Worm (Caenorhabditis elegans): Measurements from ENCODE around the gene T25C12.3.
A peak's percentile ranks its signal among the peaks of the same experiment; 100 is the strongest.

T25C12.3 gene

ce11 chrX:11499738-11500137 lies at the start of gene T25C12.3:
Gene T25C12.3, minus strand, starts transcription at chrX:11499999.
- TF ChIP-seq elt-1 (tag; optimal IDR thresholded peaks at IDR 0.05; ENCODE audit: borderline replicate concordance, insufficient read depth): no peak
- no peak for TF ChIP-seq mep-1 (tag; optimal IDR thresholded peaks at IDR 0.05)
- TF ChIP-seq drap-1 (GFP tag; optimal IDR thresholded peaks at IDR 0.05): no peak
- no peak for TF ChIP-seq unc-62 (GFP tag; optimal IDR thresholded peaks at IDR 0.05)
- TF ChIP-seq lin-13 (tag; optimal IDR thresholded peaks at IDR 0.05): no peak

DNA sequence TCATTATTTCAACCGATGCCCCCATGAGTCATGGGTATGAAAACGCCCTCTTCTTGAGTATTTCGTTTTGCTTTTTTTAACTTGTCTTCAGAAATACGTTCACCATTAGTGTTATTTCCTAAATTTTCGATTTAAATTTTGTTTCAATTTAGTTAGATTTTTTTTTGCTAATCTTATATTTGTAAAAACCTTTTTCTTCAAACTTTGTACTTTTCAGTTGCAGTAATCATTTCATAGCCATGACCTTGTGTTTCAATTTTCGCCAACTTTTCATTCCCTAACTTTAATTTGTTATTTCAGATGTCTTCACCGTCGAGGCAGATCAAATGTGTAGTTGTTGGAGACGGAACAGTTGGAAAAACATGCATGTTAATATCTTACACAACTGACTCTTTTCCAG lies 48.5 kb upstream of the T25C12.3 start, which contains the start of gene mig-2:
Gene mig-2 (plus strand): TSS at position 301 of the 400 bp plus-strand sequence.
- TF ChIP-seq snpc-4 (tag; optimal IDR thresholded peaks at IDR 0.05) (no peak), nhr-76 (tag; optimal IDR thresholded peaks at IDR 0.05) (no peak), sem-2 (GFP tag; optimal IDR thresholded peaks at IDR 0.05) (no peak), ceh-39 (tag; optimal IDR thresholded peaks at IDR 0.05) (no peak), pha-4 (tag; optimal IDR thresholded peaks at IDR 0.05) (no peak), mls-2 (tag; optimal IDR thresholded peaks at IDR 0.05) (no peak), nhr-2 (tag; optimal IDR thresholded peaks at IDR 0.05) (no peak), cnd-1 (tag; optimal IDR thresholded peaks at IDR 0.05) (no peak), M03D4.4 (tag; optimal IDR thresholded peaks at IDR 0.05) (no peak), mep-1 (tag; optimal IDR thresholded peaks at IDR 0.05) (no peak), nhr-28 (tag; optimal IDR thresholded peaks at IDR 0.05) (no peak), ces-1 (GFP tag; optimal IDR thresholded peaks at IDR 0.05) (no peak), lin-32 (GFP tag; optimal IDR thresholded peaks at IDR 0.05) (no peak), ceh-43 (GFP tag; optimal IDR thresholded peaks at IDR 0.05) (no peak), nhr-12 (tag; optimal IDR thresholded peaks at IDR 0.05) (no peak), ztf-11 (tag; optimal IDR thresholded peaks at IDR 0.05) (no peak), flh-1 (GFP tag; optimal IDR thresholded peaks at IDR 0.05) (no peak)

ce11 chrX:11547442-11548023 lies 47.7 kb upstream of the T25C12.3 start:
- TF ChIP-seq cnd-1 (tag; optimal IDR thresholded peaks at IDR 0.05): no peak
- no peak for TF ChIP-seq zip-8 (tag; optimal IDR thresholded peaks at IDR 0.05)
- peak; percentile 40 for TF ChIP-seq unc-62 (GFP tag; optimal IDR thresholded peaks at IDR 0.05)
- no peak for TF ChIP-seq bed-3 (GFP tag; optimal IDR thresholded peaks at IDR 0.05)

- TF ChIP-seq nhr-76 (tag; optimal IDR thresholded peaks at IDR 0.05) (no peak), unc-39 (tag; optimal IDR thresholded peaks at IDR 0.05) (no peak), mep-1 (tag; optimal IDR thresholded peaks at IDR 0.05) (peak; percentile 9), blmp-1 (tag; optimal IDR thresholded peaks at IDR 0.05) (no peak), pha-4 (tag; optimal IDR thresholded peaks at IDR 0.05) (peak; percentile 82), ceh-43 (GFP tag; optimal IDR thresholded peaks at IDR 0.05) (no peak), ham-2 (GFP tag; optimal IDR thresholded peaks at IDR 0.05) (no peak), ztf-11 (tag; optimal IDR thresholded peaks at IDR 0.05) (no peak), drap-1 (GFP tag; optimal IDR thresholded peaks at IDR 0.05) (peak; percentile 14), sptf-1 (tag; optimal IDR thresholded peaks at IDR 0.05) (no peak), elt-3 (tag; optimal IDR thresholded peaks at IDR 0.05) (no peak), sem-2 (GFP tag; optimal IDR thresholded peaks at IDR 0.05) (no peak), tbx-8 (GFP tag; optimal IDR thresholded peaks at IDR 0.05) (no peak), nhr-237 (tag; optimal IDR thresholded peaks at IDR 0.05) (peak; percentile 13), nhr-12 (tag; optimal IDR thresholded peaks at IDR 0.05) (no peak), lin-13 (tag; optimal IDR thresholded peaks at IDR 0.05) (no peak), unc-120 (tag; optimal IDR thresholded peaks at IDR 0.05; ENCODE audit: poor library complexity, severe bottlenecking) (peak; percentile 70), ceh-83 (GFP tag; optimal IDR thresholded peaks at IDR 0.05) (peak; percentile 59), ces-1 (GFP tag; optimal IDR thresholded peaks at IDR 0.05) (no peak), bed-3 (GFP tag; optimal IDR thresholded peaks at IDR 0.05) (no peak), lin-32 (GFP tag; optimal IDR thresholded peaks at IDR 0.05) (no peak), lsy-2 (tag; optimal IDR thresholded peaks at IDR 0.05) (no peak), cnd-1 (tag; optimal IDR thresholded peaks at IDR 0.05) (peak; percentile 4), mls-2 (tag; optimal IDR thresholded peaks at IDR 0.05) (no peak), unc-62 (GFP tag; optimal IDR thresholded peaks at IDR 0.05) (peak; percentile 36), nhr-2 (tag; optimal IDR thresholded peaks at IDR 0.05) (peak; percentile 57), hlh-1 (tag; optimal IDR thresholded peaks at IDR 0.05) (peak; percentile 38), mab-5 (tag; optimal IDR thresholded peaks at IDR 0.05) (no peak), M03D4.4 (tag; optimal IDR thresholded peaks at IDR 0.05) (no peak), nhr-28 (tag; optimal IDR thresholded peaks at IDR 0.05) (no peak), flh-1 (GFP tag; optimal IDR thresholded peaks at IDR 0.05) (no peak), ceh-39 (tag; optimal IDR thresholded peaks at IDR 0.05) (no peak), elt-1 (tag; optimal IDR thresholded peaks at IDR 0.05; ENCODE audit: borderline replicate concordance, insufficient read depth) (no peak), zip-8 (tag; optimal IDR thresholded peaks at IDR 0.05) (no peak), snpc-4 (tag; optimal IDR thresholded peaks at IDR 0.05) (no peak)
Observed at ce11 chrX:11546445-11547275, 46.9 kb upstream of the T25C12.3 start, which contains the start of gene selt-1.1. Gene selt-1.1, minus strand, starts transcription at chrX:11546495.

Data from whole organism, mixed stage, embryonic.